Worm (Caenorhabditis elegans) whole organism, dauer: ENCODE data around the gene his-3.
"Not testable (repeated sequence)": the region's sequence is repeated elsewhere in the genome, so short reads cannot be mapped to it uniquely, and the experiment has no call there.

Experiments used
- unc-62 ChIP-seq: sonication (generic microtip); optimal IDR thresholded peaks from 2 replicates; lab custom pipeline; 2017; ENCODE audit warnings: missing biosample characterization, missing genetic modification reagents, missing genetic modification characterization

his-3 gene

DNA sequence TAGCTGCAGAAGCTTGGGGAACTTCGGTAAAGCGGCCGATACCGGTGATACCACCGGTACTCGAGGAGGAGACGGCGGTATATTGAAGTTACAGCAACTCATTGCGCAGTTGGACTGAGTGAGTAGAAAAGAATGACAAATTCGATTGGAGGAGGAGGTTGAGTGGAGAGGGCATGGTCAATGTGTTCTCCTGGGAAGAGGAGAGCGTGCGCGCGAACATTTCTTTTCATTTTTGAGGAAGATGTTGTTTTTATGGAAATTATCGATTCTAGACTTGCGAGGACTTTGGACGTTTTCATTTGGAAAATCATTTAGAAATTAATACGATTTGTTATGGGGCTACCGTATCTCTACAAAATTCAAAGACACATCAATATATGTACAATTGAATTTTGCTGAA, 11.4 kb upstream of the his-3 start:
- no peak for TF ChIP-seq unc-62 (GFP tag; lab: Kevin White, UChicago)

DNA sequence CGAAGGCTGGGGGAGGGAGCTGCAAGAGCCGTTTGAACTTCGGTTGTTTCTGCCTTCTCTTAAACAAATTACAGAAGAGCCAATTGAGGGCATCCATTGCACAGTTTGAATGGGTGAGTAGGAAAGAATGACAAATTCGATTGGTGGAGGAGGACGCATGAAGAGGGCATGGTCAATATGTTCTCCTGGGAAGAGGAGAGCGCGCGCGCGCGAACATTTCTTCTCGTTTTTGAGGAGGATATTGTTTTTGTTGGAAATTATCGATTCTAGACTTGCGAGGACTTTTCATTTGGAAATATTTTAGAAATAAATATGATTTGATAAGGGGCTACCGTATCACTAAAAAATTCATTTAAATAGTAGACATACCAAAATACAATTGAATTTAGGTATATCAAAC, 9.0 kb upstream of the his-3 start, which contains the start of gene T10C6.7:
Gene T10C6.7, minus strand, starts transcription at position 143 of the 400 bp plus-strand sequence.
- no peak for TF ChIP-seq unc-62 (GFP tag; lab: Kevin White, UChicago)

DNA sequence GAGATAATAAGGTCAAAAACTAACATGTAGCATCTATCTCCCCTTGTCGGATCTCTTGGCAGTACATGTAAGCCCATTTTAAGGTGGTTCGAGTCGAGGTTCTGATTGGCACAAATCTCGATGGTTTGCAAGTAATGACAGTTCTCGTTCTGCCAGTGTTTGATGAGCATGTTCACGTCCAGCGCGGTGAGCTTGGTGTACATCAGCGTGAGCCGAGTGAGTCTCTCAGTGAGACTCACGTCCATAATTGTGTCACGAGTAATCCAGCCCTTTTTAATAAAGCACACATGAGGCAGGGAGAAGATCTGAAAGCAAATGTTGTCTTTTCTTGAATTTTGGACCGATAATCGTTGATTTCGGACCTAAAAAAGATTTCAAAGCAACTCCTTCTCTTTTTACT, 7.8 kb upstream of the his-3 start, which contains the start of gene T10C6.16:
Gene T10C6.16, minus strand, starts transcription at position 245 of the 400 bp plus-strand sequence.
- no peak for TF ChIP-seq unc-62 (GFP tag; lab: Kevin White, UChicago)

DNA sequence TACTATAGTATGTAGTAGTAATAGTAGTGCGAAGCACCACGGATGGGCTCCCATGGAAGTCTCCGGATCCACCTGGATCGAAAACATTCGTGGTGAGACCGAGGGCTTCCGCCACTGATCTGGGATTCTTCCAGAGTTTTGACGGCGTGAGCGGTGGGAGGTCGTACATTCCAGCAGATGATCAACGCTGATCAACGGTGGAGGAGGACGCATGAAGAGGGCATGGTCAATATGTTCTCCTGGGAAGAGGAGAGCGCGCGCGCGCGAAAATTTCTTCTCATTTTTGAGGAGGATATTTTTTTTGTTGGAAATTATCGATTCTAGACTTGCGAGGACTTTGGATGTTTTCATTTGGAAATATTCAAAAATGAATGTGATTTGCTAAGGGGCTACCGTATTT, 7.1 kb upstream of the his-3 start:
- no peak for TF ChIP-seq unc-62 (GFP tag; lab: Kevin White, UChicago)

DNA sequence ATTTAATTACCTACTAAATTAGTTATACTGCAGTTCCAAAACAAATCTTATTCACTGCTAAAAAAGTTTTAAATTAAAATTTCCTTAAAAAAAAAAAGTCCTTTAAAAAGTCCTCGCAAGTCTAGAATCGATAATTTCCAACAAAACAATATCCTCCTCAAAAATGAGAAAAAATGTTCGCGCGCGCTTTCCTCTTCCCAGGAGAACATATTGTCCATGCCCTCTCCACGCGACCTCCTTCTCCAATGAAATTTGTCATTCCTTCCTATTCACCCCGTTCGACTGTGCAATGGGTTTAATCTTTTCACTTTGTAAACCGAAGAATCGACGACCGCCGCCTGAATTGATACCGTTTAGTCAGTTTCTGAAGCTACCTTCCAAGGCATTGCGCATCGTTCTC, 4.4 kb upstream of the his-3 start, which contains the start of gene T10C6.10:
Gene T10C6.10, plus strand, starts transcription at position 248 of the 400 bp plus-strand sequence.
- TF ChIP-seq unc-62 (GFP tag; lab: Kevin White, UChicago): no peak

DNA sequence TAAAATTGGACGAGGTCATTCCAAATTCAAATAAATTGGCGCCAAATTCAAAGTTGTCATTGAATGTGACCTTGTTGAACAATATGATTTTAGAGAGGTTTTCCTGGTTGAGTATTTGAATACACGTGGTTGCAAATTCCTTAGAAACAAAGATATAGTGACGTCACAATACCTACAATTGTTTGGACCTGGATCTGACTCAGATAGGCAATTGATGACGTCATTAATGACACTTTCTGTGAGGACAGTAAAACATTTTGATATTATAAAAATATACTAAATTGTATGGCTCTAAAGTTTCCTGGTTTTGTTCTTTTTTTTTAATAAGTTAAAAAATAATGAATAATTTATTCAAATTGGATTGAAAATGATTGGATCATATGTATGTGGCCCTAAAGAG, 804 bp downstream of the his-3 start:
- TF ChIP-seq unc-62 (GFP tag; lab: Kevin White, UChicago): no peak

DNA sequence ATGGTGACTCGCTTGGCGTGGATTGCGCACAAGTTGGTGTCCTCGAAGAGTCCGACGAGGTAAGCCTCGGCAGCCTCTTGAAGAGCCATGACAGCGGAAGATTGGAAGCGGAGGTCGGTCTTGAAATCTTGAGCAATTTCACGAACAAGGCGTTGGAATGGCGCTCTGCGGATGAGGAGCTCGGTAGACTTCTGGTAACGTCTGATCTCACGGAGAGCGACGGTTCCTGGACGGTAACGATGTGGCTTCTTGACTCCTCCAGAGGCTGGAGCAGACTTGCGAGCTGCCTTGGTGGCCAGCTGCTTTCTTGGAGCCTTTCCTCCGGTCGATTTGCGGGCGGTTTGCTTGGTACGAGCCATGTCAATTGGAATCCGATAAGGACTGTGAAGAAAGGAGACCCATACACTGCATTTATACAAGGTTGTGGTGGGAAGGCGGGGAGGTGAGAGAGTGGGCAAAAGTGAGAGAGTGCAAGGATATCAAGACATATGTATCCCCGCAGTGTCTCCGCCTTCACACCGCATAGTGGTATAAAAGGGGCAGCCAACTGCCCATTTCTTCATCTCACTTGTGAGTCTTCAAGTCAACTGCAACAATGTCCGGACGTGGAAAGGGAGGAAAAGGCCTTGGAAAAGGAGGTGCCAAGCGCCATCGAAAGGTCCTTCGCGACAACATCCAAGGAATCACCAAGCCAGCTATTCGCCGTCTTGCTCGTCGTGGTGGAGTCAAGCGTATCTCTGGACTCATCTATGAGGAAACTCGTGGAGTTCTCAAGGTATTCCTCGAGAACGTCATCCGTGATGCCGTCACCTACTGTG, 1.5 kb downstream of the his-3 start, which contains the start of the genes his-2 and his-1:
Gene his-2, minus strand, starts transcription at position 359 of the 818 bp plus-strand sequence.
Gene his-1, plus strand, starts transcription at position 596 of the 818 bp plus-strand sequence.
- not testable (repeated sequence) for TF ChIP-seq unc-62 (GFP tag; lab: Kevin White, UChicago)

DNA sequence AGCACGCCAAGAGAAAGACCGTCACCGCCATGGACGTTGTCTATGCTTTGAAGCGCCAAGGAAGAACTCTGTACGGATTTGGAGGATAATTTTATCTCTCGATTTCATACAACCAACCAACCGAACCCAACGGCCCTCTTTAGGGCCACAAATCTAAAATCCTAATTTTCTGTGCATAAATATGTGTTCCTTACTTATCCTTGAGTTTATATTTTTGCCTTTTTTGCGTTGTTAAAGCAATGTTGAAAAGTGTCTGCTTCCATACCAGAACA, 2.1 kb downstream of the his-3 start:
- TF ChIP-seq unc-62 (GFP tag; lab: Kevin White, UChicago): no peak

DNA sequence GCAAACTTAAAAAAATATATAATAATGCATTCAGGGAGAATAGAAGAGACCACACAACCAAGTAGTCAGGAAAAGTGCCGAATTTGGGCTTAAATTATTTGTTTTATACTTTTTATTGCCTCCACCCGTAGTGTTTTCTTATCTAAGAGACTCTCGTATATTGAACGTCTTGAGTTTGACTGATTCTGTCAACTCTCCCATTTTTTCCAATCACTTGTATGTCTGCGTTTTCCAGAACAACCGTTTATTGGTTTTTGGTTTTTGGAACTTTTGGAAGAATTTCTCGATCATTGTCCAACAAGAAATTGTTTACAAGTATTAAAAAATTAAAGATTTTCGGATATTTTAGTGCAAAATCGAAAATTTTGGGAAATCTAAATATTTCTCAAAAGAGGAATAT, 3.1 kb downstream of the his-3 start:
- no peak for TF ChIP-seq unc-62 (GFP tag; lab: Kevin White, UChicago)

DNA sequence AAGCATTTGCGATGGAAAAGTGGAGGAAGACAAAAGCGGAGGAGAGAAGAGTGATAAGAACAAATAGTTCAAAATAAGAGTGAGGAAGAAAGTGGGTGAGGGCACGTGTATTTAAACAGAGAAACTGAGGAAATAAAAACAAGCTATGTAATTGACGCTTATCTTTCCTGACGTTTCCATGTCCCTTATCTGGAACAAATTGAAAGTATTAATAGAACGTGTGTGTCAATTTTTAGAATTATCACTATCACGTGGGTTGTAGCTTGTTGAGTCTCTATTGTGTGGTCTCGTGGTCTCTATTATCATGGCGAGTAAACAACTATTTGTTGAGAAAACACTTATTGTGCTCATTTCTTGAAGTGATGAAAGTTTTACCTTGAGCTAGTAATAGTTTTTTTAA, 5.2 kb downstream of the his-3 start, which contains the start of gene T10C6.15:
Gene T10C6.15, minus strand, starts transcription at position 104 of the 400 bp plus-strand sequence.
- TF ChIP-seq unc-62 (GFP tag; lab: Kevin White, UChicago): no peak

DNA sequence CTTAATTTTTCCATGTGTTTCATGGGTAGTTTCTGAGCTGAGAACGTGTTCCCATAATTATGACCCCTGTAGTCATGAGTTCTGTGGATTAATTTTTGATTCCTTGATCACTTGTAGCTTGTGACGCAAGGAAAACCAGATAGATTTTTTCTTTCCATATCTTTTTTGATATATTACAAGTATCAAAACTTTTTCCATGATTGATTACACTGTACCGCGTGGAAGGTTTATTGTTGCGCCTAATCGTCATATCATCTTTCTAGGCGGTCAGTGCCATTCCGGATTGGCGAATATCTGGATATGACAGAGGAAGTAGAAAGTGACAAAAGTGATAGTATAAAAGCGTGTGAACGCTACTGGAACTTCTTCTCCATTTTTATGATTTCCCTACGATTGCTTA, 6.0 kb downstream of the his-3 start, which contains the start of gene ZK285.2:
Gene ZK285.2, plus strand, starts transcription at position 301 of the 400 bp plus-strand sequence.
- TF ChIP-seq unc-62 (GFP tag; lab: Kevin White, UChicago): no peak

DNA sequence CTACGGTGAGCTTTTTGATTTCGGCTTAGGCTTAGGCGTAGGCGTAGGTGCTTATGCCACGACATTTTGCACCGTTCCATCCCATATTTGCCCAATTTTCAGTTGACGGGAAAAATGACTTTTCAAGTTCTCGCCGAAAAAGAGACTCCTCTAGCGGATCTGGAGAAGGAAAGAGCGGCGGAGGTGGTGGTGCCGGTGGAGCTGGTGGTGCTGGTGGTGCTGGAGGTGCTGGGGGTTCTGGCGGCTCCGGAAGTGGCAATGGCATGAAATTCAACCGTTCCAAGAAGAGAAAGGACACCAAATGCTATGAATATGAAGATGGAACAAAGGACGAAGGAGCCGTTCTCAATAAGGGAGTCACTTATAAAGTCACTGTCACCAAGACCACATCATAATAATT, 6.4 kb downstream of the his-3 start:
- no peak for TF ChIP-seq unc-62 (GFP tag; lab: Kevin White, UChicago)

DNA sequence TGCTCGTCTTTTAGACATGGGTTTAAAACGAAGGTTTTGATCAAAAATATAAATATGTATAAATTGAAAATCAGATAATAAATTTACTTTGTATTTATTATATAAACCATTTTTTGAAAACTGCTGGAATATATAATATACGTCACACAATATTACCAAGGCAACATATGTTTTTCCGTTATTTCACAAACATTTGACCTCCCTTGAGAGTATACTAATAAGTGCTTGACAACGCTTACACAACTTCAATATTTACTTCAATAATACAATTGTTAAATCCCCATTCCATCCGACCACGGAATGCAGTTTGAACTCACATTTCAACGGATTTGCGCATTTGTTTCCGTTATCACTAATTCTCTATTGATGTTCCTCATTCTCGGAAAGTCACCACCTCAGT, 6.9 kb downstream of the his-3 start, which contains the start of gene str-198:
Gene str-198, plus strand, starts transcription at position 301 of the 400 bp plus-strand sequence.
- no peak for TF ChIP-seq unc-62 (GFP tag; lab: Kevin White, UChicago)

DNA sequence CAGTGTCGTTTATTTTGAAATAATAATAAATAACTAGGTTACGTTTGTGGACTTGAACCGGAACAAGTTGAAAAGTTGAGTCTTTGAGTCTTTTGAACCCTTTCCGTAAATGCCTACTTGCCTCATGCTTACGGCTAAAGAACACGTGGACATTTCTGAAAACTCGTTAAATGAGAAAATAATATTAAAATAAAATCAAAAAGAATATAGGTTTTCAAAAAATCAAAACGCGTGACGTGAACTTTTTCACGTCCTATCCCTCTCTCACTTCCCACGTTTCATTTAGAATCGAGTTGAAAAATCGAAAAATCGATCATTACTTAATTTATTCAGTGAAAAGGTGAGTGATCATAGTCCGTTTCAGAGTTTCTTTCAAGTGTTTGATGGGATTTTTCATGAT, 8.6 kb downstream of the his-3 start, which contains the start of gene best-12:
Gene best-12, plus strand, starts transcription at position 301 of the 400 bp plus-strand sequence.
- no peak for TF ChIP-seq unc-62 (GFP tag; lab: Kevin White, UChicago)

DNA sequence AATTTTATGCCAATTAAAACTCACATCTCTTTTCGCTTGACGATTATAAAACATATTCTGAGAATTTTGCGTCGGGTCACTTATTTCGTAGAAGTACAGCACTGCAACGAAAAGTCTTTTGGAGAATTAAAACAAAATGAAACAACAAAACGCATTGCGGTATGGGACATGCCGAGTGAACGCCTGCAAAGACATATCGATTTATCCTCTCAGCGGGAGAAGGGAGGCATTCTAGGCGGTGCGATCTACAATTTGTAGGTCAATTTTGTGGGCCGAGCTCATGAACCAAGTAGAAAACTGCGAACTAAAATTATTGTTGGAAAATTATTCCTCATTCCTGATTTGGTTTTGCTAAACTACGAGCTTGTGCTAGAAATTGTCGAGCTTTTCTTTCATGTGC, 12.8 kb downstream of the his-3 start, which contains the start of gene F14H3.3:
Gene F14H3.3, minus strand, starts transcription at position 101 of the 400 bp plus-strand sequence.
- no peak for TF ChIP-seq unc-62 (GFP tag; lab: Kevin White, UChicago)

DNA sequence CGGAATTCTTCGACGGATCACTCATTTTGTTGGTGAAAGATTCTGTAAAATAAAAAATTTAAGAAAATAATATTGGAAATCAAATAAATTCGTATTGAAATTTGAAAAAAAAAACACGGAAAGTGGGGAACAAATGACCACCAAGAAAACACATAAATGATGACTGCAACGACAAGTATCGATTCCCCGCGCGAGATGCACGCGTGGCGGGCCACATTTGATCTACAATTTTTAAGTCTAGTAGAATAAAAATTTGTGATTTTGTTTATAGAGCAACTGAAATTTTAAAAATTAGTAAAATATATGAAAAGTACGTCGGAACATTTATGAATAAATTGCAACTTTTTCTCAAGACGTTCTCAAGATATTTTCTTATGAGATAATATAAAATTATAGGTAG, 14.4 kb downstream of the his-3 start, which contains the start of gene F14H3.4:
Gene F14H3.4, minus strand, starts transcription at position 42 of the 400 bp plus-strand sequence.
- no peak for TF ChIP-seq unc-62 (GFP tag; lab: Kevin White, UChicago)
